Fruit fly (Drosophila melanogaster): ENCODE results near the gene Cpr62Bb.

The Cpr62Bb gene

DNA sequence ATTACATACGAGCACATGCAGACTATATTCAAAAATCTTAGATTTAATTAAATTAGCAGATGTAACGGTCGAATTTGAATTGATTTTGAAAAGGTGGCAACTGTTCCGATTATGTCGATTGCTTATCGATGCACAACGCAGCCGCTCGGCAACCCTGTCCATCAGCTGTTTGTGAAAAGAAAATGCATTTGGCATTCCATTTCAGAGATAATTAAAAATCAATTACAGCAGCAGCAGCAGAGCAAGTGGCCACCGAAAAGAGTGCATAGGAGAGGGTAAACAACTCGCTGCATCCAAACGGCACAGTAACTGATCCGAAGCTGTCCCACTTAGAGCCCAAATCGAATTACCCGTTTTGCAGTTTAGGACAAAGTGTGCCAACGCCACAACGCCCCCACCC is 36.3 kb downstream of the Cpr62Bb start, which contains the start of gene Patj (continued):
- TF ChIP-seq HLH4C (GFP tag; IDR thresholded peaks at IDR 0.05; ENCODE audit: partially characterized antibody) (peak; percentile 24; the same call in 1 of the 3 replicates), HLHmδ (GFP tag; optimal IDR thresholded peaks at IDR 0.05) (no peak), CG11504 (tag; optimal IDR thresholded peaks at IDR 0.05) (no peak), CG15514 (GFP tag; optimal IDR thresholded peaks at IDR 0.05) (peak; percentile 85), Myb (GFP tag; optimal IDR thresholded peaks at IDR 0.05) (peak; percentile 99), fd3F (GFP tag; optimal IDR thresholded peaks at IDR 0.05) (no peak), bab2 (GFP tag; optimal IDR thresholded peaks at IDR 0.05) (no peak), CG13123 (GFP tag; optimal IDR thresholded peaks at IDR 0.05) (no peak), pho (GFP tag; optimal IDR thresholded peaks at IDR 0.05) (no peak), fd102C (GFP tag; optimal IDR thresholded peaks at IDR 0.05) (no peak), CG11560 (tag; IDR thresholded peaks at IDR 0.05) (no peak), amos (GFP tag; IDR thresholded peaks at IDR 0.05; ENCODE audit: partially characterized antibody) (peak; percentile 53; the same call in 1 of the 2 replicates), Ptx1 (GFP tag; IDR thresholded peaks at IDR 0.05) (no peak), Rx (GFP tag; IDR thresholded peaks at IDR 0.05) (no peak), sug (tag; optimal IDR thresholded peaks at IDR 0.05) (no peak), E2f2 (GFP tag; IDR thresholded peaks at IDR 0.05) (peak; percentile 75), CG17385 (GFP tag; optimal IDR thresholded peaks at IDR 0.05) (no peak), ftz-f1 (GFP tag; optimal IDR thresholded peaks at IDR 0.05) (no peak), Chrac-16 (GFP tag; optimal IDR thresholded peaks at IDR 0.05) (no peak), pzg (GFP tag; optimal IDR thresholded peaks at IDR 0.05) (peak; percentile 83), wor (GFP tag; IDR thresholded peaks at IDR 0.05) (no peak), exex (tag; optimal IDR thresholded peaks at IDR 0.05) (peak; percentile 55), eyg (GFP tag; optimal IDR thresholded peaks at IDR 0.05) (no peak), CG30403 (GFP tag; optimal IDR thresholded peaks at IDR 0.05) (no peak), Bdp1 (GFP tag; optimal IDR thresholded peaks at IDR 0.05) (no peak), Sry-δ (GFP tag; optimal IDR thresholded peaks at IDR 0.05) (peak; percentile 48), tll (GFP tag; optimal IDR thresholded peaks at IDR 0.05) (no peak), CG15479 (GFP tag; optimal IDR thresholded peaks at IDR 0.05) (no peak), ase (GFP tag; IDR thresholded peaks at IDR 0.05) (no peak), nerfin-1 (tag; optimal IDR thresholded peaks at IDR 0.05) (peak; percentile 21), CG8765 (GFP tag; IDR thresholded peaks at IDR 0.05) (no peak), CG6854 (GFP tag; optimal IDR thresholded peaks at IDR 0.05) (no peak), dan (GFP tag; IDR thresholded peaks at IDR 0.05) (no peak), CG16779 (GFP tag; IDR thresholded peaks at IDR 0.05) (no peak), CG15696 (tag; optimal IDR thresholded peaks at IDR 0.05) (no peak), CG34224 (GFP tag; IDR thresholded peaks at IDR 0.05; ENCODE audit: partially characterized antibody) (peak; percentile 64; the same call in 2 of the 3 replicates), sens-2 (GFP tag; IDR thresholded peaks at IDR 0.05) (no peak), wek (GFP tag; optimal IDR thresholded peaks at IDR 0.05) (no peak)

DNA sequence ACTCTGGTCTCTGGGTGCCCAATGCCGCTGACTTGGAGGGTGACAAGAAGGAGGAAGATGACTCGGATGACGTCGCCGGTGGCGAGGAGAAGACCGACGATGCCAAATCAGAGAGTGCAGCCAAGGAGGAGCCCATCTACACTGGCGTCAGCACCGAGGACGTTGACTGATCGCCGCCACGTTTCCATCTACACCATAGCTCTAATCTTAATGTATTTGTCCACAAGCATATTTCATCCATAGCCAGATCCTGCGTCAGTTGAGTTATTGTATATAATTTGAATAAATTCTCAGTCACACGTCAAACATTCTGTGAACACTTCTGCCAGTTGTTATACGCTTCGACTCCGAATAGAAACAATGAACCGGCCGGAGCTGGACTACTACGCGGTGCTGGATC is 38.0 kb downstream of the Cpr62Bb start, which contains the start of gene CG12020:
CG12020 (plus strand) TSS at position 301 of the 400 bp plus-strand sequence.
- TF ChIP-seq sens (GFP tag) (peak; percentile 28), wek (GFP tag; optimal IDR thresholded peaks at IDR 0.05) (no peak)
